Worm (Caenorhabditis elegans) whole organism, L2 larva: ENCODE results near the gene C44B7.7.
A peak's percentile ranks its signal among the peaks of the same experiment; 100 is the strongest.

Source experiments
- R02D3.7 ChIP-seq: fragments of 150-350 bp; optimal IDR thresholded peaks from 2 replicates; lab custom pipeline; 2014; ENCODE audit warnings: missing biosample characterization, missing genetic modification characterization
- alr-1 ChIP-seq: fragments of 150-350 bp; optimal IDR thresholded peaks from 2 replicates; lab custom pipeline; 2014; ENCODE audit warnings: missing biosample characterization, missing genetic modification characterization
- aly-2 ChIP-seq: fragments of 150-350 bp; optimal IDR thresholded peaks from 2 replicates; lab custom pipeline; 2014; ENCODE audit warnings: missing biosample characterization, missing genetic modification characterization
- egl-27 ChIP-seq: sonication (generic microtip); optimal IDR thresholded peaks from 3 replicates; lab custom pipeline; 2017; ENCODE audit warnings: missing biosample characterization, missing genetic modification reagents, missing genetic modification characterization
- elt-1 ChIP-seq: fragments of 150-350 bp; optimal IDR thresholded peaks from 2 replicates; lab custom pipeline; 2014; ENCODE audit warnings: missing biosample characterization, missing genetic modification characterization
- fos-1 ChIP-seq: fragments of 150-350 bp; optimal IDR thresholded peaks from 2 replicates; lab custom pipeline; 2014; ENCODE audit warnings: missing biosample characterization, missing genetic modification characterization
- lin-13 ChIP-seq: fragments of 150-350 bp; optimal IDR thresholded peaks from 2 replicates; lab custom pipeline; 2014; ENCODE audit warnings: missing biosample characterization, missing genetic modification reagents, missing genetic modification characterization
- lin-39 ChIP-seq: fragments of 150-350 bp; optimal IDR thresholded peaks from 2 replicates; lab custom pipeline; 2014; ENCODE audit warnings: missing biosample characterization, missing genetic modification reagents, missing genetic modification characterization
- nhr-12 ChIP-seq: fragments of 150-350 bp; optimal IDR thresholded peaks from 2 replicates; lab custom pipeline; 2014; ENCODE audit warnings: missing biosample characterization, missing genetic modification characterization
- nhr-237 ChIP-seq: fragments of 150-350 bp; optimal IDR thresholded peaks from 2 replicates; lab custom pipeline; 2014; ENCODE audit warnings: missing biosample characterization, missing genetic modification characterization
- skn-1 ChIP-seq: sonication (generic microtip); optimal IDR thresholded peaks from 2 replicates; lab custom pipeline; 2017; ENCODE audit warnings: missing biosample characterization, missing genetic modification characterization
- snpc-4 ChIP-seq: fragments of 150-350 bp; optimal IDR thresholded peaks from 2 replicates; lab custom pipeline; 2014; ENCODE audit warnings: missing biosample characterization, missing genetic modification characterization
- unc-62 ChIP-seq: fragments of 150-350 bp; optimal IDR thresholded peaks from 2 replicates; lab custom pipeline; 2014; ENCODE audit warnings: missing biosample characterization, missing genetic modification reagents, missing genetic modification characterization
- ztf-11 ChIP-seq: sonication (generic microtip); optimal IDR thresholded peaks from 2 replicates; lab custom pipeline; 2017; ENCODE audit warnings: missing biosample characterization, missing genetic modification characterization

DNA sequence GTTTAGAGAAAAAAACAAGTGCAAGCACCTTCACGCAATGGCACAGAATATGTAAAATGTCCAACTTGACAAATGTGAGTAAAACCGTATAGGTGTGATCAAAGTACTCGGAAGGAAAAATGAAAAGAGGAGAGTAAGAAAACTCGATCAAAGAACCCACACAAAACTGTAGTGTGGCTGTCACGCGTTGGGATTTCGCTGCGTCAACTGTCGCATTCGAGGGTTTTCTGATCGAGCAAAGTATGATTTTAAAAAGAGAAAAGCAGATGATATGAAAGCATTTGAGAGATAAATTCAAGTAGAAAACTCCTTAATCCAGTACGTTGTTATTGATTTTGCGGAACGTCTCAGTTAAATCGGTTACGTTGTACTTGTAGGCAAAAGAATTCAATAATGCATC, 11.9 kb upstream of the C44B7.7 start:
- TF ChIP-seq nhr-12 (tag; lab: Kevin White, UChicago) (no peak), snpc-4 (tag; lab: Kevin White, UChicago) (no peak), elt-1 (tag; lab: Kevin White, UChicago) (no peak), alr-1 (tag; lab: Kevin White, UChicago) (no peak), ztf-11 (no peak), nhr-237 (tag; lab: Kevin White, UChicago) (no peak), egl-27 (no peak), skn-1 (tag; lab: Kevin White, UChicago) (no peak), lin-39 (tag; lab: Kevin White, UChicago) (no peak), fos-1 (tag; lab: Kevin White, UChicago) (peak; percentile 64), R02D3.7 (tag; lab: Kevin White, UChicago) (no peak), aly-2 (tag; lab: Kevin White, UChicago) (no peak), lin-13 (no peak), unc-62 (GFP tag; lab: Kevin White, UChicago) (no peak)
